Worm (Caenorhabditis elegans): ENCODE results near the gene tsp-10.

Gene tsp-10

ce11 chrII:6715853-6716252, 2.5 kb upstream of the tsp-10 start:
- TF ChIP-seq ets-4 (tag; optimal IDR thresholded peaks at IDR 0.05) (no peak), nfya-1 (tag; optimal IDR thresholded peaks at IDR 0.05) (no peak), ceh-30 (tag; optimal IDR thresholded peaks at IDR 0.05) (no peak), ceh-19 (GFP tag; optimal IDR thresholded peaks at IDR 0.05) (no peak), ceh-9 (tag; optimal IDR thresholded peaks at IDR 0.05) (no peak), rnt-1 (tag; optimal IDR thresholded peaks at IDR 0.05) (no peak), ttx-3 (tag; optimal IDR thresholded peaks at IDR 0.05) (no peak), pax-1 (tag; optimal IDR thresholded peaks at IDR 0.05) (no peak)

- TF ChIP-seq ttx-3 (tag; optimal IDR thresholded peaks at IDR 0.05) = no peak
- TF ChIP-seq ceh-30 (tag; optimal IDR thresholded peaks at IDR 0.05) = no peak
These were observed 1.7 kb upstream of the tsp-10 start, which contains the start of the genes T14B4.5 and T14B4.20 for ce11 chrII:6716638-6717037. Gene T14B4.5 (plus strand): TSS chrII:6716863. Gene T14B4.20 (plus strand): TSS chrII:6716901.

ce11 chrII:6721581-6721980, 3.2 kb downstream of the tsp-10 start:
- TF ChIP-seq tbx-2 (tag; optimal IDR thresholded peaks at IDR 0.05) (peak; percentile 10), ceh-48 (tag; optimal IDR thresholded peaks at IDR 0.05) (peak; percentile 14), lin-11 (tag; optimal IDR thresholded peaks at IDR 0.05) (peak; percentile 14), sdc-2 (tag; optimal IDR thresholded peaks at IDR 0.05) (no peak), Y22D7AL.16 (tag; optimal IDR thresholded peaks at IDR 0.05) (peak; percentile 31), hlh-15 (tag; optimal IDR thresholded peaks at IDR 0.05) (peak; percentile 51), rnt-1 (tag; optimal IDR thresholded peaks at IDR 0.05) (peak; percentile 28), ref-2 (tag; optimal IDR thresholded peaks at IDR 0.05) (peak; percentile 21), ceh-6 (GFP tag; optimal IDR thresholded peaks at IDR 0.05) (peak; percentile 13), K02D7.2 (tag; optimal IDR thresholded peaks at IDR 0.05) (no peak), pros-1 (tag; optimal IDR thresholded peaks at IDR 0.05) (no peak), ceh-34 (tag; optimal IDR thresholded peaks at IDR 0.05) (peak; percentile 96), che-1 (tag; optimal IDR thresholded peaks at IDR 0.05) (peak; percentile 38), unc-86 (tag; optimal IDR thresholded peaks at IDR 0.05) (no peak), madf-2 (tag; optimal IDR thresholded peaks at IDR 0.05) (no peak), ets-4 (tag; optimal IDR thresholded peaks at IDR 0.05) (no peak), ahr-1 (tag; optimal IDR thresholded peaks at IDR 0.05) (no peak), gmeb-2 (tag; optimal IDR thresholded peaks at IDR 0.05) (peak; percentile 20), fax-1 (tag; optimal IDR thresholded peaks at IDR 0.05) (peak; percentile 9), ceh-31 (tag; optimal IDR thresholded peaks at IDR 0.05) (peak; percentile 28), ceh-14 (tag; optimal IDR thresholded peaks at IDR 0.05) (no peak), C38D4.7 (GFP tag; optimal IDR thresholded peaks at IDR 0.05) (peak; percentile 39), ceh-18 (tag; optimal IDR thresholded peaks at IDR 0.05) (peak; percentile 15), ceh-19 (GFP tag; optimal IDR thresholded peaks at IDR 0.05) (peak; percentile 74), mec-3 (tag; optimal IDR thresholded peaks at IDR 0.05; ENCODE audit: borderline replicate concordance) (no peak), pha-4 (tag; optimal IDR thresholded peaks at IDR 0.05) (no peak), C08G9.2 (tag; optimal IDR thresholded peaks at IDR 0.05) (no peak), elt-2 (tag; optimal IDR thresholded peaks at IDR 0.05) (peak; percentile 17), ztf-16 (tag; optimal IDR thresholded peaks at IDR 0.05) (peak; percentile 16), dmd-4 (tag; optimal IDR thresholded peaks at IDR 0.05; ENCODE audit: borderline replicate concordance) (peak; percentile 10), sox-2 (GFP tag; IDR thresholded peaks at IDR 0.05) (no peak), K09A11.1 (tag; optimal IDR thresholded peaks at IDR 0.05; ENCODE audit: insufficient read depth) (peak; percentile 11), pat-9 (tag; optimal IDR thresholded peaks at IDR 0.05) (no peak)

ce11 chrII:6726814-6727213, 8.4 kb downstream of the tsp-10 start:
- TF ChIP-seq hlh-8 (tag; optimal IDR thresholded peaks at IDR 0.05) (no peak), C08G9.2 (tag; optimal IDR thresholded peaks at IDR 0.05) (no peak), hlh-30 (tag; optimal IDR thresholded peaks at IDR 0.05; ENCODE audit: insufficient read depth) (no peak), K09A11.1 (tag; optimal IDR thresholded peaks at IDR 0.05; ENCODE audit: insufficient read depth) (no peak), madf-2 (tag; optimal IDR thresholded peaks at IDR 0.05) (no peak), lin-11 (tag; optimal IDR thresholded peaks at IDR 0.05) (no peak), pros-1 (tag; optimal IDR thresholded peaks at IDR 0.05) (no peak), elt-2 (tag; optimal IDR thresholded peaks at IDR 0.05) (no peak), nhr-11 (tag; optimal IDR thresholded peaks at IDR 0.05) (no peak), fax-1 (tag; optimal IDR thresholded peaks at IDR 0.05) (no peak), ceh-18 (tag; optimal IDR thresholded peaks at IDR 0.05) (no peak), tbx-7 (tag; optimal IDR thresholded peaks at IDR 0.05) (no peak), nhr-232 (tag; optimal IDR thresholded peaks at IDR 0.05) (no peak), syd-9 (tag; optimal IDR thresholded peaks at IDR 0.05) (no peak), pat-9 (tag; optimal IDR thresholded peaks at IDR 0.05) (no peak), ceh-22 (tag; optimal IDR thresholded peaks at IDR 0.05) (no peak), ztf-16 (tag; optimal IDR thresholded peaks at IDR 0.05) (no peak), tbx-2 (tag; optimal IDR thresholded peaks at IDR 0.05) (no peak), hlh-6 (tag; optimal IDR thresholded peaks at IDR 0.05) (no peak), ceh-14 (tag; optimal IDR thresholded peaks at IDR 0.05) (no peak)
